Fruit fly (Drosophila melanogaster) whole organism, embryonic: ENCODE data around the gene Cyp12a4.

Experiments
- CG12104 ChIP-seq: fragments of 200-800 bp; sonication (Bioruptor generic); optimal IDR thresholded peaks from 3 replicates; lab custom pipeline; 2016; ENCODE audit warnings: missing biosample characterization, missing genetic modification characterization
- CG12769 ChIP-seq: fragments of 200-800 bp; sonication (Bioruptor generic); optimal IDR thresholded peaks from 2 replicates; lab custom pipeline; 2019; ENCODE audit warnings: missing biosample characterization, mild to moderate bottlenecking, missing genetic modification characterization, moderate library complexity
- CG13296 ChIP-seq: fragments of 200-800 bp; sonication (Bioruptor generic); optimal IDR thresholded peaks from 3 replicates; lab custom pipeline; 2018; ENCODE audit warnings: missing biosample characterization, mild to moderate bottlenecking, missing genetic modification characterization
- CG13894 ChIP-seq: fragments of 200-800 bp; sonication (Bioruptor generic); optimal IDR thresholded peaks from 3 replicates; lab custom pipeline; 2018; ENCODE audit warnings: missing biosample characterization, mild to moderate bottlenecking, missing genetic modification characterization, moderate library complexity
- CG15479 ChIP-seq: fragments of 200-800 bp; sonication (Bioruptor generic); optimal IDR thresholded peaks from 3 replicates; lab custom pipeline; 2019; ENCODE audit warnings: missing biosample characterization, mild to moderate bottlenecking, missing genetic modification characterization, moderate library complexity
- CG16779 ChIP-seq: fragments of 200-800 bp; sonication (Bioruptor generic); IDR thresholded peaks from 2 replicates; pipeline ENCODE4 v1.3.6; 2022; ENCODE audit warnings: missing biosample characterization, missing genetic modification characterization
- CG17361 ChIP-seq: fragments of 200-800 bp; sonication (Bioruptor generic); IDR thresholded peaks from 3 replicates; pipeline ENCODE4 v1.3.6; 2022; ENCODE audit warnings: missing biosample characterization, missing genetic modification characterization
- CG17912 ChIP-seq: fragments of 200-800 bp; sonication (Bioruptor generic); optimal IDR thresholded peaks from 2 replicates; lab custom pipeline; 2018; ENCODE audit warnings: missing biosample characterization, mild to moderate bottlenecking, missing genetic modification characterization
- CG18262 ChIP-seq: fragments of 200-800 bp; optimal IDR thresholded peaks from 3 replicates; lab custom pipeline; 2019; ENCODE audit warnings: missing biosample characterization, mild to moderate bottlenecking, missing genetic modification characterization, moderate library complexity
- CG18619 ChIP-seq: fragments of 200-800 bp; sonication (Bioruptor generic); optimal IDR thresholded peaks from 3 replicates; lab custom pipeline; 2017; ENCODE audit warnings: missing biosample characterization, mild to moderate bottlenecking, missing genetic modification characterization
- CG31224 ChIP-seq: fragments of 200-800 bp; sonication (Bioruptor generic); IDR thresholded peaks from 2 replicates; pipeline ENCODE4 v1.3.6; 2022; ENCODE audit warnings: missing biosample characterization, missing genetic modification characterization
- CG31441 ChIP-seq: fragments of 200-800 bp; sonication (Bioruptor generic); IDR thresholded peaks from 2 replicates; pipeline ENCODE4 v1.3.6; 2022; ENCODE audit warnings: missing biosample characterization, missing genetic modification characterization
- CG4820 ChIP-seq: fragments of 200-800 bp; sonication (Bioruptor generic); optimal IDR thresholded peaks from 3 replicates; lab custom pipeline; 2016; ENCODE audit warnings: missing biosample characterization, missing genetic modification characterization
- CG6254 ChIP-seq: fragments of 200-800 bp; sonication (Bioruptor generic); optimal IDR thresholded peaks from 3 replicates; lab custom pipeline; 2017; ENCODE audit warnings: mild to moderate bottlenecking, missing biosample characterization, missing genetic modification reagents, missing genetic modification characterization
- CG6689 ChIP-seq: fragments of 200-800 bp; sonication (Bioruptor generic); IDR thresholded peaks from 2 replicates; pipeline ENCODE4 v1.3.6; 2022; ENCODE audit warnings: missing biosample characterization, missing genetic modification characterization
- CG6791 ChIP-seq: fragments of 200-800 bp; sonication (Bioruptor generic); IDR thresholded peaks from 3 replicates; pipeline ENCODE4 v1.3.6; 2022; ENCODE audit warnings: missing biosample characterization, missing genetic modification characterization; ENCODE audit not compliant: partially characterized antibody
- CG6854 ChIP-seq: fragments of 200-800 bp; sonication (Bioruptor generic); optimal IDR thresholded peaks from 3 replicates; lab custom pipeline; 2017; ENCODE audit warnings: missing biosample characterization, mild to moderate bottlenecking, missing genetic modification characterization
- CG7357 ChIP-seq: fragments of 200-800 bp; sonication (Bioruptor generic); IDR thresholded peaks from 3 replicates; pipeline ENCODE4 v1.3.6; 2022; ENCODE audit warnings: missing biosample characterization, missing genetic modification characterization
- CG8290 ChIP-seq, 3 experiments: fragments of 200-800 bp; sonication (Bioruptor generic); optimal IDR thresholded peaks; 2 replicates each; lab custom pipeline; 2016 to 2019; ENCODE audit warnings: missing biosample characterization in 3 of 3, missing genetic modification characterization in 3 of 3, mild to moderate bottlenecking in 2 of 3, moderate library complexity in 1 of 3
- Drgx ChIP-seq: fragments of 200-800 bp; sonication (Bioruptor generic); IDR thresholded peaks from 2 replicates; pipeline ENCODE4 v1.3.6; 2022; ENCODE audit warnings: missing biosample characterization, missing genetic modification characterization
- Ets65A ChIP-seq: fragments of 200-800 bp; sonication (Bioruptor generic); peaks from one replicate; lab custom pipeline; 2016; ENCODE audit warnings: missing biosample characterization, missing genetic modification characterization
- Hand ChIP-seq: fragments of 200-800 bp; sonication (Bioruptor generic); optimal IDR thresholded peaks from 2 replicates; lab custom pipeline; 2017; ENCODE audit warnings: mild to moderate bottlenecking, missing biosample characterization, missing genetic modification reagents, missing genetic modification characterization
- Hsf ChIP-seq: fragments of 200-800 bp; sonication (Bioruptor generic); optimal IDR thresholded peaks from 3 replicates; lab custom pipeline; 2016; ENCODE audit warnings: missing biosample characterization, missing genetic modification characterization
- Lim3 ChIP-seq: fragments of 200-800 bp; sonication (Bioruptor generic); IDR thresholded peaks from 2 replicates; pipeline ENCODE4 v1.3.6; 2022; ENCODE audit warnings: missing biosample characterization, missing genetic modification characterization
- NC2α ChIP-seq: fragments of 200-800 bp; sonication (Bioruptor generic); optimal IDR thresholded peaks from 2 replicates; lab custom pipeline; 2016; ENCODE audit warnings: missing biosample characterization, missing genetic modification characterization
- Side ChIP-seq: fragments of 200-800 bp; sonication (Bioruptor generic); optimal IDR thresholded peaks from 2 replicates; lab custom pipeline; 2016; ENCODE audit warnings: missing biosample characterization, missing genetic modification characterization
- Tbp ChIP-seq: fragments of >200 bp; optimal IDR thresholded peaks from 2 replicates; lab custom pipeline; 2018; ENCODE audit warnings: missing biosample characterization, missing genetic modification characterization
- Usf ChIP-seq: fragments of 200-800 bp; sonication (Bioruptor generic); optimal IDR thresholded peaks from 2 replicates; lab custom pipeline; 2017; ENCODE audit warnings: missing genotype, missing biosample characterization, missing genetic modification characterization
- bbx ChIP-seq: fragments of 200-800 bp; sonication (Bioruptor generic); IDR thresholded peaks from 2 replicates; pipeline ENCODE4 v1.3.6; 2022; ENCODE audit warnings: missing biosample characterization, missing genetic modification characterization; ENCODE audit not compliant: partially characterized antibody
- chinmo ChIP-seq: fragments of 200-800 bp; sonication (Bioruptor generic); IDR thresholded peaks from 4 replicates; pipeline ENCODE4 v1.3.6; 2022; ENCODE audit warnings: missing biosample characterization, missing genetic modification characterization; ENCODE audit not compliant: partially characterized antibody
- chm ChIP-seq: fragments of 200-800 bp; sonication (Bioruptor generic); IDR thresholded peaks from 2 replicates; pipeline ENCODE4 v1.3.6; 2022; ENCODE audit warnings: missing biosample characterization, missing genetic modification characterization
- ems ChIP-seq: fragments of 200-800 bp; sonication (Bioruptor generic); optimal IDR thresholded peaks from 3 replicates; lab custom pipeline; 2016; ENCODE audit warnings: missing biosample characterization, missing genetic modification characterization
- gce ChIP-seq: fragments of 200-800 bp; sonication (Bioruptor generic); IDR thresholded peaks from 3 replicates; pipeline ENCODE4 v1.3.6; 2022; ENCODE audit warnings: missing biosample characterization, missing genetic modification characterization
- gfzf ChIP-seq: fragments of 200-800 bp; sonication (Bioruptor generic); optimal IDR thresholded peaks from 2 replicates; lab custom pipeline; 2016; ENCODE audit warnings: missing biosample characterization, mild to moderate bottlenecking, missing genetic modification characterization, moderate library complexity
- grn ChIP-seq: fragments of 200-800 bp; sonication (Bioruptor generic); optimal IDR thresholded peaks from 3 replicates; lab custom pipeline; 2017; ENCODE audit warnings: missing biosample characterization, missing genetic modification characterization
- gsb ChIP-seq: fragments of 200-800 bp; sonication (Bioruptor generic); IDR thresholded peaks from 2 replicates; pipeline ENCODE4 v1.3.6; 2022; ENCODE audit warnings: missing biosample characterization, missing genetic modification characterization
- gsb-n ChIP-seq: fragments of 200-800 bp; sonication (Bioruptor generic); optimal IDR thresholded peaks from 3 replicates; lab custom pipeline; 2018; ENCODE audit warnings: missing biosample characterization, mild to moderate bottlenecking, missing genetic modification characterization
- hb ChIP-seq: fragments of 200-800 bp; sonication (Bioruptor generic); IDR thresholded peaks from 3 replicates; pipeline ENCODE4 v1.3.6; 2022; ENCODE audit warnings: missing biosample characterization, missing genetic modification characterization; ENCODE audit not compliant: partially characterized antibody
- mam ChIP-seq: fragments of 200-800 bp; sonication (Bioruptor generic); optimal IDR thresholded peaks from 3 replicates; lab custom pipeline; 2016; ENCODE audit warnings: missing biosample characterization, missing genetic modification characterization
- nmo ChIP-seq: fragments of 200-800 bp; sonication (Bioruptor generic); optimal IDR thresholded peaks from 2 replicates; lab custom pipeline; 2018; ENCODE audit warnings: missing biosample characterization, mild to moderate bottlenecking, missing genetic modification characterization, moderate library complexity
- peb ChIP-seq: fragments of 200-800 bp; sonication (Bioruptor generic); IDR thresholded peaks from 2 replicates; pipeline ENCODE4 v1.3.6; 2022; ENCODE audit warnings: missing biosample characterization, missing genetic modification characterization
- pros ChIP-seq: fragments of 200-800 bp; sonication (Bioruptor generic); optimal IDR thresholded peaks from 3 replicates; lab custom pipeline; 2019; ENCODE audit warnings: missing biosample characterization, mild to moderate bottlenecking, missing genetic modification characterization, moderate library complexity
- row ChIP-seq: fragments of 200-800 bp; sonication (Bioruptor generic); IDR thresholded peaks from 3 replicates; pipeline ENCODE4 v1.3.6; 2022; ENCODE audit warnings: missing biosample characterization, missing genetic modification characterization
- slp2 ChIP-seq: fragments of 200-800 bp; sonication (Bioruptor generic); optimal IDR thresholded peaks from 2 replicates; lab custom pipeline; 2016; ENCODE audit warnings: missing biosample characterization, missing genetic modification characterization
- sob ChIP-seq: fragments of 200-800 bp; sonication (Bioruptor generic); IDR thresholded peaks from 2 replicates; pipeline ENCODE4 v1.3.6; 2022; ENCODE audit warnings: missing biosample characterization, missing genetic modification characterization
- stc ChIP-seq: fragments of 200-800 bp; sonication (Bioruptor generic); IDR thresholded peaks from 2 replicates; pipeline ENCODE4 v1.3.6; 2022; ENCODE audit warnings: missing biosample characterization, missing genetic modification characterization
- stwl ChIP-seq: fragments of 200-800 bp; sonication (Bioruptor generic); optimal IDR thresholded peaks from 3 replicates; lab custom pipeline; 2018; ENCODE audit warnings: missing biosample characterization, mild to moderate bottlenecking, missing genetic modification characterization, moderate library complexity
- vvl ChIP-seq: fragments of 200-800 bp; sonication (Bioruptor generic); IDR thresholded peaks from 2 replicates; pipeline ENCODE4 v1.3.6; 2022; ENCODE audit warnings: missing biosample characterization, missing genetic modification characterization
- wdn ChIP-seq: fragments of 200-800 bp; sonication (Bioruptor generic); IDR thresholded peaks from 2 replicates; pipeline ENCODE4 v1.3.6; 2022; ENCODE audit warnings: missing biosample characterization, missing genetic modification characterization

Cyp12a4 gene

dm6 chr3R:19092367-19093126, 42.4 kb upstream of the Cyp12a4 start (continued):
- TF ChIP-seq Usf (GFP tag; lab: Kevin White, UChicago): no peak
- TF ChIP-seq peb (GFP tag; lab: Robert Waterston, UW): no peak
- TF ChIP-seq Tbp (GFP tag; lab: Kevin White, UChicago): no peak
- TF ChIP-seq pros: peak; percentile 66
- TF ChIP-seq Hand (GFP tag; lab: Kevin White, UChicago): no peak
- TF ChIP-seq ems: no peak
- no peak for TF ChIP-seq CG18262 (tag; lab: Kevin White, UChicago)
- no peak for TF ChIP-seq mam (GFP tag; lab: Kevin White, UChicago)
- TF ChIP-seq CG31224 (GFP tag; lab: Robert Waterston, UW): no peak
- TF ChIP-seq CG8290 (GFP tag; optimal IDR thresholded peaks at IDR 0.05; lab: Kevin White, UChicago): no peak
- no peak for TF ChIP-seq CG8290 (tag; optimal IDR thresholded peaks at IDR 0.05; lab: Kevin White, UChicago)
- peak; percentile 47 for TF ChIP-seq gsb-n (tag; lab: Kevin White, UChicago)
- no peak for TF ChIP-seq NC2α (GFP tag; lab: Kevin White, UChicago)
- TF ChIP-seq gsb: no peak
- 0 out of 2 replicates have a peak, but pooled peaks have one; percentile 23 for TF ChIP-seq bbx
- TF ChIP-seq wdn (GFP tag; lab: Robert Waterston, UW): no peak
- TF ChIP-seq CG6254 (GFP tag; lab: Kevin White, UChicago): no peak
- peak; percentile 19 for TF ChIP-seq CG12769
- no peak for TF ChIP-seq row
- no peak for TF ChIP-seq chinmo (GFP tag; lab: Robert Waterston, UW)
- TF ChIP-seq CG17912 (GFP tag; lab: Kevin White, UChicago): no peak
- peak; percentile 47 for TF ChIP-seq Ets65A

dm6 chr3R:19093127-19093812, 41.7 kb upstream of the Cyp12a4 start:
- TF ChIP-seq Hsf (GFP tag; lab: Kevin White, UChicago) (peak; percentile 21), CG6854 (no peak), gce (GFP tag; lab: Robert Waterston, UW) (no peak), chm (GFP tag; lab: Robert Waterston, UW) (peak; percentile 56; the same call in 1 of the 2 replicates), CG18619 (GFP tag; lab: Kevin White, UChicago) (peak; percentile 25), stc (GFP tag; lab: Robert Waterston, UW) (no peak), CG17361 (GFP tag; lab: Robert Waterston, UW) (peak; percentile 53; the same call in 1 of the 3 replicates), CG6689 (no peak), CG12104 (GFP tag; lab: Kevin White, UChicago) (peak; percentile 36), CG15479 (GFP tag; lab: Kevin White, UChicago) (no peak), CG4820 (GFP tag; lab: Kevin White, UChicago) (peak; percentile 6), grn (GFP tag; lab: Kevin White, UChicago) (no peak), CG7357 (GFP tag; lab: Robert Waterston, UW) (0 out of 3 replicates have a peak, but pooled peaks have one; percentile 5), CG13894 (no peak), CG31441 (GFP tag; lab: Robert Waterston, UW) (no peak), CG16779 (GFP tag; lab: Robert Waterston, UW) (no peak), vvl (GFP tag; lab: Robert Waterston, UW) (peak; percentile 64), mam (GFP tag; lab: Kevin White, UChicago) (no peak), sob (GFP tag; lab: Robert Waterston, UW) (peak; percentile 7; the same call in 1 of the 2 replicates), CG13296 (GFP tag; lab: Kevin White, UChicago) (peak; percentile 7), Drgx (no peak), slp2 (GFP tag; lab: Kevin White, UChicago) (no peak), Lim3 (no peak), nmo (GFP tag; lab: Kevin White, UChicago) (peak; percentile 33), gfzf (GFP tag; lab: Kevin White, UChicago) (no peak), hb (GFP tag; lab: Robert Waterston, UW) (no peak), stwl (tag; lab: Kevin White, UChicago) (no peak), CG6791 (GFP tag; lab: Robert Waterston, UW) (no peak), Side (GFP tag; lab: Kevin White, UChicago) (no peak)
